Worm (Caenorhabditis elegans): ENCODE data around the gene rde-8.

DNA sequence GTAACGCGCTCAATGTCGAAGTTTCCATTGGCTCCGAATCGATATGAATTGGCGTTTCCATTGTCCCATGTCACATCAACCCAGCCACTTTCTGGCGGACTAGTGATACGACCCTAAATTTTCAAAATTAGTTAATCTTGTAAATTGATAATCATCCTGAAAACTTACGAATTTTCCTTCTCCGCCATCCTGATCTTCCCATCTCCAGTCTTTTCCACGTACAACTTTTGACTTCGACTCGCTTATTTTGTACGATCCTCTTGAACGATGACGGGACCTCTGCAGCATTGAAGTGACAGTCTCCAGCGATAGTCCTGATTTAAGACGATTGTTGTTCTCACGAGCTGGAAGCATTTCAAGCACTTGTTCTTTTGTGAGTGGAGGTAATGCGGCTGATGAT lies 36.1 kb upstream of the rde-8 start:
- TF ChIP-seq B0310.2 (tag; optimal IDR thresholded peaks at IDR 0.05), result no peak
- TF ChIP-seq ceh-13 (GFP tag; optimal IDR thresholded peaks at IDR 0.05), result no peak
- no peak for TF ChIP-seq pes-1 (GFP tag; IDR thresholded peaks at IDR 0.05)
- no peak for TF ChIP-seq sea-1 (GFP tag; conservative IDR thresholded peaks at IDR 0.05)
- TF ChIP-seq ama-1 (optimal IDR thresholded peaks at IDR 0.05), result no peak
- TF ChIP-seq ets-7 (tag; optimal IDR thresholded peaks at IDR 0.05), result no peak
- no peak for TF ChIP-seq scrt-1 (GFP tag; IDR thresholded peaks at IDR 0.05)
- TF ChIP-seq ceh-36 (tag; optimal IDR thresholded peaks at IDR 0.05), result no peak
